Fruit fly (Drosophila melanogaster): ENCODE data around the gene CG5854.

DNA sequence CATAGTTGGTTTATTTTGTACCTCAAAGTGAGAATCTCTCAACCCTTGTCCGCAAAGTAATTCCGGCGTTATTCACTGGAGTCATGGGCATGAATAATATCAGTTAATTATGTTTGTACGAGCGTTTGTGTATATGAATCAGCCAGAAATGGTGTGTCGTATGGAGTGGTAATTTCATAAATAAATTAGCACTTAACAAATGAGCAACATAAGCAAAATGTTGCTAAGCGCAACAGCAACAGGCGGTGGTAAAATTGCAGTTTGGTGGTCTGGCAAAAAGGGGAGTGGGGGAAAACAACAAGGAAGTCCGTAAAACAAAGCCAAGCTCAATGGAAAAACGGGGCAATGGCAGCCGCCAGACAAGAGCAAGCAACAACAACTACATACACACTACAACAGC, 48.1 kb upstream of the CG5854 start:
- TF ChIP-seq CTCF (optimal IDR thresholded peaks at IDR 0.05) (no peak), CG8478 (optimal IDR thresholded peaks at IDR 0.05) (no peak)
